Worm (Caenorhabditis elegans) whole organism, late embryonic: ENCODE results near the gene Y66C5A.1.

ENCODE experiments used
- T23F11.4 ChIP-seq: fragments of 200-800 bp; sonication (Bioruptor generic); optimal IDR thresholded peaks from 2 replicates; lab custom pipeline; 2018; ENCODE audit warnings: mild to moderate bottlenecking, missing genetic modification characterization, missing compliant biosample characterization
- eyg-1 ChIP-seq: sonication (generic microtip); optimal IDR thresholded peaks from 2 replicates; lab custom pipeline; 2016; ENCODE audit warnings: missing genotype, missing genetic modification characterization, missing compliant biosample characterization
- gmeb-2 ChIP-seq: sonication (generic microtip); optimal IDR thresholded peaks from 2 replicates; lab custom pipeline; 2016; ENCODE audit warnings: missing genetic modification characterization, inconsistent platforms, missing compliant biosample characterization
- hlh-13 ChIP-seq: fragments of 200-800 bp; sonication (Bioruptor generic); optimal IDR thresholded peaks from 2 replicates; lab custom pipeline; 2018; ENCODE audit warnings: mild to moderate bottlenecking, missing genetic modification characterization, missing compliant biosample characterization
- pat-9 ChIP-seq: fragments of 200-800 bp; sonication (Bioruptor generic); optimal IDR thresholded peaks from 2 replicates; lab custom pipeline; 2018; ENCODE audit warnings: mild to moderate bottlenecking, missing genetic modification characterization, moderate library complexity, missing compliant biosample characterization
- ref-2 ChIP-seq: sonication (generic microtip); optimal IDR thresholded peaks from 2 replicates; lab custom pipeline; 2016; ENCODE audit warnings: missing genetic modification characterization, missing compliant biosample characterization
- tbx-7 ChIP-seq: sonication (generic microtip); optimal IDR thresholded peaks from 2 replicates; lab custom pipeline; 2016; ENCODE audit warnings: missing genotype, missing genetic modification characterization, missing compliant biosample characterization
- unc-55 ChIP-seq: sonication (generic microtip); optimal IDR thresholded peaks from 2 replicates; lab custom pipeline; 2017; ENCODE audit warnings: missing biosample characterization, missing genetic modification reagents, missing genetic modification characterization
- zip-5 ChIP-seq: sonication (generic microtip); optimal IDR thresholded peaks from 2 replicates; lab custom pipeline; 2016; ENCODE audit warnings: missing genetic modification characterization, missing compliant biosample characterization

The Y66C5A.1 gene

DNA sequence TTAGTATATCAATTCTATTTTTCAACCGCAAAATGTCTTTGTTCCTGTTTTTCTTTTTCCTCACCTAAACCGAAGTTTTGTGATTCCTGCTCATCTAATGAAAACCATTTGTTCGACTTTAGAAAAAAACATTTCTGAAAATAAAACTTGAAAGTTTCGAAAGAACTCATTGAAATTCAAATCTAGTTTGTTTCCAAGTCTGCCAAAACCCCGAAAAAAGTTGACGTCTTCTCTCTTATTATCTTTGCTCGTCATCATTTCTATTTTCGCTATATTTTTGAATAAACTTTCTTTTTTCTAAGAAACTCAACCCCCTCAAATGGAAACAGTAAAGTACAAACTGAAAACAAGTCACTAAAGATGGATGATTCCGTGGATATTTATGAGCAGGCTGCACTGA is 49.5 kb downstream of the Y66C5A.1 start, which contains the start of gene frpr-17:
Gene frpr-17 (plus strand): TSS at position 301 of the 400 bp plus-strand sequence.
- TF ChIP-seq unc-55 (GFP tag; lab: Kevin White, UChicago): no peak
- TF ChIP-seq T23F11.4 (GFP tag; lab: Kevin White, UChicago): no peak
- no peak for TF ChIP-seq zip-5 (tag; lab: Kevin White, UChicago)
- no peak for TF ChIP-seq tbx-7 (tag; lab: Kevin White, UChicago)
- TF ChIP-seq eyg-1 (tag; lab: Kevin White, UChicago): no peak
- no peak for TF ChIP-seq pat-9
- no peak for TF ChIP-seq hlh-13 (GFP tag; lab: Kevin White, UChicago)
- TF ChIP-seq ref-2 (tag; lab: Kevin White, UChicago): no peak
- no peak for TF ChIP-seq gmeb-2 (tag; lab: Kevin White, UChicago)
